Fruit fly (Drosophila melanogaster): ENCODE results near the gene Mt2.

dm6 chr2L:12092719-12093118 is 3.6 kb upstream of the Mt2 start:
- TF ChIP-seq Sox102F (GFP tag; optimal IDR thresholded peaks at IDR 0.05) (no peak), eg (GFP tag; IDR thresholded peaks at IDR 0.05) (no peak), CG32006 (GFP tag; optimal IDR thresholded peaks at IDR 0.05) (no peak), CG3032 (tag; optimal IDR thresholded peaks at IDR 0.05) (no peak), topi (GFP tag; optimal IDR thresholded peaks at IDR 0.05) (no peak), acj6 (GFP tag; optimal IDR thresholded peaks at IDR 0.05) (no peak), esn (GFP tag; optimal IDR thresholded peaks at IDR 0.05) (no peak), Hr39 (GFP tag; optimal IDR thresholded peaks at IDR 0.05) (no peak), dac (GFP tag; optimal IDR thresholded peaks at IDR 0.05) (no peak), Gug (GFP tag; IDR thresholded peaks at IDR 0.05) (no peak)

Data from whole organism, prepupa.